Fruit fly (Drosophila melanogaster) whole organism, embryonic: Measurements from ENCODE around the gene CG11342.

Experiments used
- B-H1 ChIP-seq: fragments of 200-800 bp; sonication (Bioruptor generic); IDR thresholded peaks from 3 replicates; pipeline ENCODE4 v1.3.6; 2022; ENCODE audit warnings: missing biosample characterization, missing genetic modification characterization
- Bgb ChIP-seq: fragments of 200-800 bp; sonication (Bioruptor generic); IDR thresholded peaks from 2 replicates; pipeline ENCODE4 v1.3.6; 2022; ENCODE audit warnings: missing biosample characterization, missing genetic modification characterization; ENCODE audit not compliant: partially characterized antibody
- Bteb2 ChIP-seq: fragments of 200-800 bp; sonication (Bioruptor generic); optimal IDR thresholded peaks from 2 replicates; lab custom pipeline; 2016; ENCODE audit warnings: missing biosample characterization, missing genetic modification characterization
- CG10147 ChIP-seq: fragments of 200-800 bp; sonication (Bioruptor generic); optimal IDR thresholded peaks from 2 replicates; lab custom pipeline; 2019; ENCODE audit warnings: missing biosample characterization, mild to moderate bottlenecking, missing genetic modification characterization, moderate library complexity
- CG1024 ChIP-seq: fragments of 200-800 bp; sonication (Bioruptor generic); IDR thresholded peaks from 2 replicates; pipeline ENCODE4 v1.3.6; 2022; ENCODE audit warnings: missing biosample characterization, missing genetic modification characterization
- CG10979 ChIP-seq: fragments of 200-800 bp; sonication (Bioruptor generic); optimal IDR thresholded peaks from 2 replicates; lab custom pipeline; 2018; ENCODE audit warnings: missing biosample characterization, mild to moderate bottlenecking, missing genetic modification characterization, moderate library complexity
- CG11093 ChIP-seq: fragments of 200-800 bp; sonication (Bioruptor generic); IDR thresholded peaks from 3 replicates; pipeline ENCODE4 v1.3.6; 2022; ENCODE audit warnings: missing biosample characterization, missing genetic modification characterization
- CG11560 ChIP-seq: fragments of 200-800 bp; sonication (Bioruptor generic); IDR thresholded peaks from 3 replicates; pipeline ENCODE4 v1.3.6; 2022; ENCODE audit warnings: missing biosample characterization, missing genetic modification characterization
- CG12071 ChIP-seq: fragments of 200-800 bp; sonication (Bioruptor generic); optimal IDR thresholded peaks from 3 replicates; lab custom pipeline; 2018; ENCODE audit warnings: missing biosample characterization, mild to moderate bottlenecking, missing genetic modification characterization
- CG12155 ChIP-seq: fragments of 200-800 bp; sonication (Bioruptor generic); optimal IDR thresholded peaks from 3 replicates; lab custom pipeline; 2016; ENCODE audit warnings: missing biosample characterization, missing genetic modification characterization
- CG12236 ChIP-seq: fragments of 200-800 bp; sonication (Bioruptor generic); optimal IDR thresholded peaks from 2 replicates; lab custom pipeline; 2016; ENCODE audit warnings: missing biosample characterization, missing genetic modification characterization
- CG12769 ChIP-seq: fragments of 200-800 bp; sonication (Bioruptor generic); optimal IDR thresholded peaks from 2 replicates; lab custom pipeline; 2019; ENCODE audit warnings: missing biosample characterization, mild to moderate bottlenecking, missing genetic modification characterization, moderate library complexity
- CG14441 ChIP-seq: fragments of 200-800 bp; sonication (Bioruptor generic); IDR thresholded peaks from 2 replicates; pipeline ENCODE4 v1.3.6; 2022; ENCODE audit warnings: missing biosample characterization, missing genetic modification characterization
- CG17568 ChIP-seq: fragments of 200-800 bp; sonication (Bioruptor generic); optimal IDR thresholded peaks from 2 replicates; lab custom pipeline; 2018; ENCODE audit warnings: missing biosample characterization, mild to moderate bottlenecking, missing genetic modification characterization, moderate library complexity
- CG1832 ChIP-seq: fragments of 200-800 bp; sonication (Bioruptor generic); optimal IDR thresholded peaks from 2 replicates; lab custom pipeline; 2017; ENCODE audit warnings: missing biosample characterization, mild to moderate bottlenecking, missing genetic modification characterization, inconsistent platforms
- CG2199 ChIP-seq: fragments of 200-800 bp; sonication (Bioruptor generic); IDR thresholded peaks from 3 replicates; pipeline ENCODE4 v1.3.6; 2022; ENCODE audit warnings: missing biosample characterization, missing genetic modification characterization
- CG31224 ChIP-seq: fragments of 200-800 bp; sonication (Bioruptor generic); IDR thresholded peaks from 2 replicates; pipeline ENCODE4 v1.3.6; 2022; ENCODE audit warnings: missing biosample characterization, missing genetic modification characterization
- CG3726 ChIP-seq: fragments of 200-800 bp; sonication (Bioruptor generic); IDR thresholded peaks from 3 replicates; pipeline ENCODE4, ENCODE4 v1.3.6; 2022; ENCODE audit warnings: missing biosample characterization, missing genetic modification characterization
- CG3847 ChIP-seq: fragments of 200-800 bp; sonication (Bioruptor generic); IDR thresholded peaks from 2 replicates; pipeline ENCODE4 v1.3.6; 2022; ENCODE audit warnings: missing biosample characterization, missing genetic modification characterization
- CG4424 ChIP-seq: fragments of 200-800 bp; sonication (Bioruptor generic); optimal IDR thresholded peaks from 3 replicates; lab custom pipeline; 2016; ENCODE audit warnings: missing biosample characterization, missing genetic modification characterization
- CG4617 ChIP-seq: fragments of 200-800 bp; sonication (Bioruptor generic); optimal IDR thresholded peaks from 3 replicates; lab custom pipeline; 2016; ENCODE audit warnings: missing biosample characterization, missing genetic modification characterization, borderline replicate concordance
- CG4854 ChIP-seq: fragments of 200-800 bp; sonication (Bioruptor generic); optimal IDR thresholded peaks from 2 replicates; lab custom pipeline; 2016; ENCODE audit warnings: missing biosample characterization, missing genetic modification characterization, inconsistent platforms
- CG6272 ChIP-seq: fragments of 200-800 bp; sonication (Bioruptor generic); IDR thresholded peaks from 2 replicates; pipeline ENCODE4 v1.3.6; 2022; ENCODE audit warnings: missing biosample characterization, missing genetic modification characterization
- CG6683 ChIP-seq: fragments of 200-800 bp; sonication (Bioruptor generic); optimal IDR thresholded peaks from 2 replicates; lab custom pipeline; 2017; ENCODE audit warnings: missing biosample characterization, mild to moderate bottlenecking, missing genetic modification characterization, missing genetic modification reagents
- CG8089 ChIP-seq: fragments of 200-800 bp; sonication (Bioruptor generic); optimal IDR thresholded peaks from 3 replicates; lab custom pipeline; 2016; ENCODE audit warnings: missing biosample characterization, missing genetic modification characterization
- CG8359 ChIP-seq: fragments of 200-800 bp; sonication (Bioruptor generic); optimal IDR thresholded peaks from 2 replicates; lab custom pipeline; 2017; ENCODE audit warnings: missing biosample characterization, mild to moderate bottlenecking, missing genetic modification characterization, borderline replicate concordance
- CTCF ChIP-seq: fragments of 200-800 bp; sonication (Bioruptor generic); optimal IDR thresholded peaks from 2 replicates; lab custom pipeline; 2017; ENCODE audit warnings: missing biosample characterization, mild to moderate bottlenecking, missing genetic modification characterization, moderate library complexity
- Ets65A ChIP-seq: fragments of 200-800 bp; sonication (Bioruptor generic); peaks from one replicate; lab custom pipeline; 2016; ENCODE audit warnings: missing biosample characterization, missing genetic modification characterization
- Hey ChIP-seq: fragments of 200-800 bp; sonication (Bioruptor generic); optimal IDR thresholded peaks from 3 replicates; lab custom pipeline; 2018; ENCODE audit warnings: missing biosample characterization, mild to moderate bottlenecking, missing genetic modification characterization
- Side ChIP-seq: fragments of 200-800 bp; sonication (Bioruptor generic); optimal IDR thresholded peaks from 2 replicates; lab custom pipeline; 2016; ENCODE audit warnings: missing biosample characterization, missing genetic modification characterization
- TFAM ChIP-seq: fragments of 200-800 bp; sonication (Bioruptor generic); optimal IDR thresholded peaks from 2 replicates; lab custom pipeline; 2017; ENCODE audit warnings: missing biosample characterization, missing genetic modification characterization, inconsistent platforms
- ab ChIP-seq: fragments of 200-800 bp; sonication (Bioruptor generic); optimal IDR thresholded peaks from 2 replicates; lab custom pipeline; 2016; ENCODE audit warnings: missing biosample characterization, missing genetic modification characterization
- btn ChIP-seq: fragments of 200-800 bp; sonication (Bioruptor generic); optimal IDR thresholded peaks from 2 replicates; lab custom pipeline; 2016; ENCODE audit warnings: missing biosample characterization, missing genetic modification characterization
- chm ChIP-seq: fragments of 200-800 bp; sonication (Bioruptor generic); IDR thresholded peaks from 2 replicates; pipeline ENCODE4 v1.3.6; 2022; ENCODE audit warnings: missing biosample characterization, missing genetic modification characterization
- corto ChIP-seq: fragments of 200-800 bp; sonication (Bioruptor generic); optimal IDR thresholded peaks from 2 replicates; lab custom pipeline; 2016; ENCODE audit warnings: missing biosample characterization, mild to moderate bottlenecking, missing genetic modification characterization, moderate library complexity
- crc ChIP-seq: fragments of 200-800 bp; sonication (Bioruptor generic); optimal IDR thresholded peaks from 2 replicates; lab custom pipeline; 2016; ENCODE audit warnings: missing biosample characterization, missing genetic modification characterization
- crp ChIP-seq, 2 experiments: fragments of 200-800 bp; sonication (Bioruptor generic); optimal IDR thresholded peaks; 2 replicates in 1 of 2; 3 replicates in 1 of 2; lab custom pipeline; 2017; ENCODE audit warnings: missing biosample characterization in 2 of 2, missing genetic modification characterization in 2 of 2, mild to moderate bottlenecking in 1 of 2, moderate library complexity in 1 of 2
- dmrt99B ChIP-seq: fragments of 200-800 bp; sonication (Bioruptor generic); optimal IDR thresholded peaks from 2 replicates; lab custom pipeline; 2018; ENCODE audit warnings: missing biosample characterization, mild to moderate bottlenecking, missing genetic modification characterization, moderate library complexity
- dysf ChIP-seq: fragments of 200-800 bp; sonication (Bioruptor generic); IDR thresholded peaks from 3 replicates; pipeline ENCODE4 v1.3.6; 2022; ENCODE audit warnings: missing biosample characterization, missing genetic modification characterization
- exex ChIP-seq: fragments of 200-800 bp; sonication (Bioruptor generic); optimal IDR thresholded peaks from 4 replicates; lab custom pipeline; 2018; ENCODE audit warnings: missing biosample characterization, mild to moderate bottlenecking, missing genetic modification characterization, moderate library complexity
- fru ChIP-seq: fragments of >200 bp; optimal IDR thresholded peaks from 2 replicates; lab custom pipeline; 2017
- gfzf ChIP-seq: fragments of 200-800 bp; sonication (Bioruptor generic); optimal IDR thresholded peaks from 2 replicates; lab custom pipeline; 2016; ENCODE audit warnings: missing biosample characterization, mild to moderate bottlenecking, missing genetic modification characterization, moderate library complexity
- nerfin-2 ChIP-seq: fragments of 200-800 bp; sonication (Bioruptor generic); IDR thresholded peaks from 2 replicates; pipeline ENCODE4 v1.3.6; 2022; ENCODE audit warnings: missing biosample characterization, missing genetic modification characterization; ENCODE audit not compliant: partially characterized antibody
- otp ChIP-seq: fragments of 200-800 bp; sonication (Bioruptor generic); IDR thresholded peaks from 3 replicates; pipeline ENCODE4, ENCODE4 v1.3.6; 2022; ENCODE audit warnings: missing biosample characterization, missing genetic modification characterization
- pan ChIP-seq, 4 experiments: fragments of >200 bp in 3 of 4; fragments of 200-800 bp in 1 of 4; sonication (Bioruptor generic) in 1 of 4; optimal IDR thresholded peaks in 3 of 4; IDR thresholded peaks in 1 of 4; 2 replicates each; pipeline versions ENCODE4 v1.3.6 to Lab custom; 2017 to 2022; ENCODE audit warnings: missing biosample characterization in 2 of 4, missing genetic modification characterization in 2 of 4, mixed read lengths in 1 of 4
- peb ChIP-seq: fragments of 200-800 bp; sonication (Bioruptor generic); IDR thresholded peaks from 2 replicates; pipeline ENCODE4 v1.3.6; 2022; ENCODE audit warnings: missing biosample characterization, missing genetic modification characterization
- phol ChIP-seq: fragments of 200-800 bp; sonication (Bioruptor generic); optimal IDR thresholded peaks from 3 replicates; lab custom pipeline; 2018; ENCODE audit warnings: missing biosample characterization, mild to moderate bottlenecking, missing genetic modification characterization, moderate library complexity
- rib ChIP-seq: fragments of 200-800 bp; sonication (Bioruptor generic); IDR thresholded peaks from 2 replicates; pipeline ENCODE4 v1.3.6; 2022; ENCODE audit warnings: missing biosample characterization, missing genetic modification characterization
- ro ChIP-seq: fragments of 200-800 bp; sonication (Bioruptor generic); IDR thresholded peaks from 2 replicates; pipeline ENCODE4 v1.3.6; 2022; ENCODE audit warnings: missing biosample characterization, missing genetic modification characterization
- sc ChIP-seq, 3 experiments: fragments of >200 bp in 2 of 3; fragments of 200-800 bp in 1 of 3; sonication (Bioruptor generic) in 1 of 3; optimal IDR thresholded peaks; 2 replicates in 2 of 3; 3 replicates in 1 of 3; lab custom pipeline; 2017; ENCODE audit warnings: mild to moderate bottlenecking in 1 of 3, missing biosample characterization in 1 of 3, missing genetic modification characterization in 1 of 3, missing genetic modification reagents in 1 of 3
- trh ChIP-seq: fragments of 200-800 bp; sonication (Bioruptor generic); optimal IDR thresholded peaks from 2 replicates; lab custom pipeline; 2016; ENCODE audit warnings: missing biosample characterization, missing genetic modification characterization

The CG11342 gene

DNA sequence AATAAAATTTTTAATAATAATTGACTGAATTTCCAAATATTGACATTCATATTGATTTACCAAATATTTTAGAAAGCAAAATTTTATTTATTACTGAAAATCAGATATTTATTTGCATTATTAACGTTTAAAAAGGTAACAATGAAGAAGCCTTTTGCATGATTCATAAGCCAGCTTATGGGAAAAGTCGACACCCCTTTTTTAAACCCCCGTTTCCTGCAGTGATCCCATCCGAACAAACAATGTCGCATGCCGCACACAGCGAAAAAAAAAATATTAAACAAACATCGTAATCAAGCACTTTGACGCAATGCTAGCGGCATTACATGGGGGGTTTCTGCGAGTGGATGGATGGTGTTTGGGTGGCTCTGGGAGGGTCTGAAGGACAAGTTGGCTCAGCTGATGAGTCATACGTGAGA is 13.6 kb downstream of the CG11342 start (continued):
- TF ChIP-seq CG8089 (GFP tag; lab: Kevin White, UChicago) (no peak), CG10147 (GFP tag; lab: Kevin White, UChicago) (peak; percentile 46), CG10979 (no peak), CG3847 (GFP tag; lab: Robert Waterston, UW) (no peak), TFAM (GFP tag; lab: Kevin White, UChicago) (no peak), btn (GFP tag; lab: Kevin White, UChicago) (no peak), corto (GFP tag; lab: Kevin White, UChicago) (no peak), chm (GFP tag; lab: Robert Waterston, UW) (no peak), CG4617 (GFP tag; lab: Kevin White, UChicago) (no peak), crp (GFP tag; optimal IDR thresholded peaks at IDR 0.05; lab: Kevin White, UChicago) (no peak), CG11093 (no peak), ro (no peak), CG3726 (no peak), trh (GFP tag; lab: Kevin White, UChicago) (no peak), CG8359 (no peak), CG6272 (GFP tag; lab: Robert Waterston, UW) (no peak), crc (GFP tag; lab: Kevin White, UChicago) (no peak), CG2199 (no peak), CG12236 (GFP tag; lab: Kevin White, UChicago) (no peak), B-H1 (peak; percentile 21; the same call in 1 of the 3 replicates), exex (no peak), CG31224 (GFP tag; lab: Robert Waterston, UW) (no peak), gfzf (no peak), Hey (tag; lab: Kevin White, UChicago) (peak; percentile 45), dmrt99B (tag; lab: Kevin White, UChicago) (peak; percentile 75), Side (GFP tag; lab: Kevin White, UChicago) (no peak), CG12071 (peak; percentile 65), pan (optimal IDR thresholded peaks at IDR 0.05; lab: Kevin White, UChicago) (no peak), pan (GFP tag; optimal IDR thresholded peaks at IDR 0.05 in 1 of 2, IDR thresholded peaks at IDR 0.05 in 1 of 2) (no peak), CTCF (GFP tag; lab: Kevin White, UChicago) (no peak), CG1832 (no peak), CG4854 (GFP tag; lab: Kevin White, UChicago) (no peak), sc (optimal IDR thresholded peaks at IDR 0.05; lab: Kevin White, UChicago) (no peak), sc (GFP tag; optimal IDR thresholded peaks at IDR 0.05; lab: Kevin White, UChicago) (no peak), otp (GFP tag; lab: Robert Waterston, UW) (no peak), fru (lab: Kevin White, UChicago) (no peak), ab (GFP tag; lab: Kevin White, UChicago) (no peak), CG11560 (tag; lab: Robert Waterston, UW) (no peak), Bteb2 (GFP tag; lab: Kevin White, UChicago) (peak; percentile 19), nerfin-2 (no peak), phol (tag; lab: Kevin White, UChicago) (no peak), CG17568 (GFP tag; lab: Kevin White, UChicago) (peak; percentile 4), dysf (GFP tag; lab: Robert Waterston, UW) (peak; percentile 42; the same call in 1 of the 3 replicates), CG6683 (GFP tag; lab: Kevin White, UChicago) (no peak), CG1024 (GFP tag; lab: Robert Waterston, UW) (no peak), peb (GFP tag; lab: Robert Waterston, UW) (no peak), CG12155 (GFP tag; lab: Kevin White, UChicago) (peak; percentile 7), CG12769 (tag; lab: Kevin White, UChicago) (peak; percentile 30), CG4424 (no peak), Ets65A (GFP tag; lab: Kevin White, UChicago) (peak; percentile 89), rib (GFP tag; lab: Robert Waterston, UW) (no peak), CG14441 (GFP tag; lab: Robert Waterston, UW) (0 out of 2 replicates have a peak, but pooled peaks have one; percentile 24), Bgb (GFP tag; lab: Robert Waterston, UW) (no peak)
